Worm (Caenorhabditis elegans) whole organism, young adult: ENCODE results near the gene irk-1.

Experiments
- B0336.3 ChIP-seq: fragments of 200-800 bp; sonication (Bioruptor generic); IDR thresholded peaks from 2 replicates; pipeline ENCODE4 v1.3.6; 2022; ENCODE audit warnings: missing genetic modification characterization, missing compliant biosample characterization
- F37B4.10 ChIP-seq: fragments of 200-800 bp; sonication (Bioruptor generic); IDR thresholded peaks from 2 replicates; pipeline ENCODE4 v1.3.6; 2022; ENCODE audit warnings: missing genetic modification characterization, missing compliant biosample characterization
- K11D2.4 ChIP-seq: fragments of 200-800 bp; sonication (Bioruptor generic); IDR thresholded peaks from 2 replicates; pipeline ENCODE4 v1.3.6; 2022; ENCODE audit warnings: missing genetic modification reagents, missing genetic modification characterization, missing compliant biosample characterization
- T07F8.4 ChIP-seq: sonication (generic microtip); optimal IDR thresholded peaks from 2 replicates; lab custom pipeline; 2016; ENCODE audit warnings: mild to moderate bottlenecking, missing genetic modification characterization, moderate library complexity, missing compliant biosample characterization
- Y53G8AR.9 ChIP-seq: fragments of 200-800 bp; sonication (Bioruptor generic); conservative IDR thresholded peaks from 2 replicates; pipeline ENCODE4 v1.3.6; 2022; ENCODE audit warnings: missing genetic modification reagents, missing genetic modification characterization, missing compliant biosample characterization
- ama-1 ChIP-seq, 3 experiments: fragments of 150-350 bp in 1 of 3; sonication (generic microtip) in 2 of 3; optimal IDR thresholded peaks; 2 replicates each; lab custom pipeline; 2014 to 2018; ENCODE audit warnings: missing biosample characterization in 2 of 3, missing genetic modification characterization in 2 of 3, missing genetic modification reagents in 2 of 3
- attf-3 ChIP-seq: fragments of 200-800 bp; sonication (Bioruptor generic); conservative IDR thresholded peaks from 2 replicates; pipeline ENCODE4 v1.3.6; 2022; ENCODE audit warnings: missing genetic modification reagents, missing genetic modification characterization, missing compliant biosample characterization
- cebp-1 ChIP-seq, 2 experiments: fragments of 200-800 bp in 1 of 2; sonication (Bioruptor generic) in 1 of 2; sonication (generic microtip) in 1 of 2; IDR thresholded peaks in 1 of 2; optimal IDR thresholded peaks in 1 of 2; 2 replicates each; pipeline versions ENCODE4 v1.3.6 to Lab custom; 2017 to 2022; ENCODE audit warnings: missing compliant biosample characterization in 2 of 2, missing genetic modification characterization in 2 of 2, mild to moderate bottlenecking in 1 of 2, missing genetic modification reagents in 1 of 2, moderate library complexity in 1 of 2
- ceh-100 ChIP-seq: fragments of 200-800 bp; sonication (Bioruptor generic); IDR thresholded peaks from 2 replicates; pipeline ENCODE4 v1.3.6; 2022; ENCODE audit warnings: missing genetic modification reagents, missing genetic modification characterization, missing compliant biosample characterization
- ceh-27 ChIP-seq: fragments of 200-800 bp; sonication (Bioruptor generic); optimal IDR thresholded peaks from 2 replicates; lab custom pipeline; 2018; ENCODE audit warnings: mild to moderate bottlenecking, missing genetic modification characterization, moderate library complexity, missing compliant biosample characterization
- dox-1 ChIP-seq: fragments of 200-800 bp; sonication (Bioruptor generic); IDR thresholded peaks from 2 replicates; pipeline ENCODE4 v1.3.6; 2022; ENCODE audit warnings: missing genetic modification reagents, missing genetic modification characterization, missing compliant biosample characterization
- dpff-1 ChIP-seq: sonication (generic microtip); optimal IDR thresholded peaks from 2 replicates; lab custom pipeline; 2017; ENCODE audit warnings: mild to moderate bottlenecking, missing genetic modification characterization, missing compliant biosample characterization
- dpl-1 ChIP-seq: fragments of 150-350 bp; optimal IDR thresholded peaks from 2 replicates; lab custom pipeline; 2014; ENCODE audit warnings: missing biosample characterization, missing genetic modification reagents, missing genetic modification characterization
- egl-18 ChIP-seq: fragments of 200-800 bp; sonication (Bioruptor generic); IDR thresholded peaks from 2 replicates; pipeline ENCODE4 v1.3.6; 2022; ENCODE audit warnings: missing genetic modification reagents, missing genetic modification characterization, missing compliant biosample characterization
- gei-17 ChIP-seq: fragments of 200-800 bp; sonication (Bioruptor generic); optimal IDR thresholded peaks from 2 replicates; lab custom pipeline; 2018; ENCODE audit warnings: mild to moderate bottlenecking, missing genetic modification characterization, missing compliant biosample characterization
- him-1 ChIP-seq: sonication (generic microtip); optimal IDR thresholded peaks from 2 replicates; lab custom pipeline; 2016; ENCODE audit warnings: missing genotype, missing genetic modification reagents, missing genetic modification characterization, missing compliant biosample characterization
- hrde-1 ChIP-seq: sonication (generic microtip); optimal IDR thresholded peaks from 2 replicates; lab custom pipeline; 2016; ENCODE audit warnings: missing genetic modification characterization, mild to moderate bottlenecking, missing compliant biosample characterization, moderate library complexity, missing genotype, missing genetic modification reagents, borderline replicate concordance
- let-607 ChIP-seq, 2 experiments: fragments of 200-800 bp in 1 of 2; sonication (Bioruptor generic) in 1 of 2; sonication (generic microtip) in 1 of 2; optimal IDR thresholded peaks; 2 replicates each; lab custom pipeline; 2016 to 2018; ENCODE audit warnings: mild to moderate bottlenecking in 2 of 2, missing compliant biosample characterization in 2 of 2, missing genetic modification characterization in 2 of 2, moderate library complexity in 2 of 2, missing genotype in 1 of 2
- lin-26 ChIP-seq: fragments of 200-800 bp; sonication (Bioruptor generic); IDR thresholded peaks from 2 replicates; pipeline ENCODE4 v1.3.6; 2022; ENCODE audit warnings: missing genetic modification reagents, missing genetic modification characterization, missing compliant biosample characterization
- lin-35 ChIP-seq, 3 experiments: fragments of 150-350 bp in 2 of 3; sonication (generic microtip) in 1 of 3; optimal IDR thresholded peaks; 2 replicates each; lab custom pipeline; 2014 to 2018; ENCODE audit warnings: missing biosample characterization in 3 of 3, missing genetic modification characterization in 3 of 3, missing genetic modification reagents in 3 of 3
- lin-40 ChIP-seq: sonication (generic microtip); optimal IDR thresholded peaks from 2 replicates; lab custom pipeline; 2016; ENCODE audit warnings: missing genetic modification characterization, mild to moderate bottlenecking, missing compliant biosample characterization, missing genotype, missing genetic modification reagents
- lir-1 ChIP-seq: fragments of 200-800 bp; sonication (Bioruptor generic); conservative IDR thresholded peaks from 2 replicates; pipeline ENCODE4 v1.3.6; 2022; ENCODE audit warnings: missing genetic modification reagents, missing genetic modification characterization, missing compliant biosample characterization
- madf-6 ChIP-seq: fragments of 200-800 bp; sonication (Bioruptor generic); IDR thresholded peaks from 2 replicates; pipeline ENCODE4 v1.3.6; 2022; ENCODE audit warnings: missing genetic modification reagents, missing genetic modification characterization, missing compliant biosample characterization
- mcd-1 ChIP-seq: fragments of 200-800 bp; sonication (Bioruptor generic); IDR thresholded peaks from 2 replicates; pipeline ENCODE4 v1.3.6; 2022; ENCODE audit warnings: missing genetic modification reagents, missing genetic modification characterization, missing compliant biosample characterization
- nhr-27 ChIP-seq: fragments of 200-800 bp; sonication (Bioruptor generic); optimal IDR thresholded peaks from 2 replicates; lab custom pipeline; 2018; ENCODE audit warnings: mild to moderate bottlenecking, missing genetic modification characterization, moderate library complexity, missing compliant biosample characterization
- nhr-80 ChIP-seq: sonication (generic microtip); optimal IDR thresholded peaks from 2 replicates; lab custom pipeline; 2016; ENCODE audit warnings: missing genetic modification characterization, missing compliant biosample characterization
- repo-1 ChIP-seq: sonication (generic microtip); optimal IDR thresholded peaks from 2 replicates; lab custom pipeline; 2017; ENCODE audit warnings: mild to moderate bottlenecking, missing genetic modification characterization, missing compliant biosample characterization
- somi-1 ChIP-seq: fragments of 200-800 bp; sonication (Bioruptor generic); optimal IDR thresholded peaks from 2 replicates; lab custom pipeline; 2018; ENCODE audit warnings: mild to moderate bottlenecking, missing genetic modification characterization, missing compliant biosample characterization
- sptf-2 ChIP-seq: fragments of 200-800 bp; sonication (Bioruptor generic); optimal IDR thresholded peaks from 2 replicates; lab custom pipeline; 2018; ENCODE audit warnings: mild to moderate bottlenecking, missing genetic modification characterization, missing compliant biosample characterization
- tbx-9 ChIP-seq: sonication (generic microtip); optimal IDR thresholded peaks from 2 replicates; lab custom pipeline; 2016; ENCODE audit warnings: borderline replicate concordance, missing genetic modification characterization, inconsistent platforms, missing compliant biosample characterization
- zfh-2 ChIP-seq: fragments of 200-800 bp; sonication (Bioruptor generic); conservative IDR thresholded peaks from 2 replicates; pipeline ENCODE4 v1.3.6; 2022; ENCODE audit warnings: missing genetic modification reagents, missing genetic modification characterization, missing compliant biosample characterization
- ztf-26 ChIP-seq: sonication (generic microtip); optimal IDR thresholded peaks from 2 replicates; lab custom pipeline; 2017; ENCODE audit warnings: missing genetic modification characterization, missing compliant biosample characterization
- ztf-3 ChIP-seq: fragments of 200-800 bp; sonication (Bioruptor generic); optimal IDR thresholded peaks from 2 replicates; lab custom pipeline; 2018; ENCODE audit warnings: mild to moderate bottlenecking, missing genetic modification characterization, missing compliant biosample characterization

Gene irk-1

ce11 chrX:6740983-6741365 lies 36.9 kb downstream of the irk-1 start (continued):
- TF ChIP-seq hrde-1 (tag; lab: Kevin White, UChicago) = no peak

ce11 chrX:6740282-6740982 lies 37.5 kb downstream of the irk-1 start:
- TF ChIP-seq lin-35 (GFP tag; optimal IDR thresholded peaks at IDR 0.05; lab: Kevin White, UChicago) = peak in 1 of 3 experiments; percentile 8
- peak; percentile 24 for TF ChIP-seq ceh-27 (GFP tag; lab: Kevin White, UChicago)
- TF ChIP-seq zfh-2 = peak; percentile 23
- TF ChIP-seq T07F8.4 (tag; lab: Kevin White, UChicago) = no peak
- TF ChIP-seq ama-1 (optimal IDR thresholded peaks at IDR 0.05; lab: Kevin White, UChicago) = no peak
- TF ChIP-seq ama-1 (GFP tag; optimal IDR thresholded peaks at IDR 0.05; lab: Kevin White, UChicago) = peak in 1 of 2 experiments; percentile 24

- TF ChIP-seq lin-40 (tag; lab: Kevin White, UChicago) (peak; percentile 22), F37B4.10 (0 out of 2 replicates have a peak, but pooled peaks have one; percentile 51), dpff-1 (no peak), dox-1 (GFP tag; lab: Robert Waterston, UW) (0 out of 2 replicates have a peak, but pooled peaks have one; percentile 10), ztf-26 (tag; lab: Kevin White, UChicago) (peak; percentile 51), mcd-1 (GFP tag; lab: Robert Waterston, UW) (0 out of 2 replicates have a peak, but pooled peaks have one; percentile 12), attf-3 (GFP tag; lab: Robert Waterston, UW) (no peak), nhr-80 (tag; lab: Kevin White, UChicago) (peak; percentile 34), egl-18 (GFP tag; lab: Robert Waterston, UW) (no peak), repo-1 (tag; lab: Kevin White, UChicago) (peak; percentile 5), somi-1 (peak; percentile 62), cebp-1 (GFP tag; IDR thresholded peaks at IDR 0.05; lab: Robert Waterston, UW) (no peak), cebp-1 (tag; optimal IDR thresholded peaks at IDR 0.05; lab: Kevin White, UChicago) (peak; percentile 31)
Observed at ce11 chrX:6739034-6740008, 38.6 kb downstream of the irk-1 start.

ce11 chrX:6738535-6738934 lies 39.4 kb downstream of the irk-1 start:
- TF ChIP-seq dpl-1 (no peak), Y53G8AR.9 (no peak), let-607 (tag; optimal IDR thresholded peaks at IDR 0.05; lab: Kevin White, UChicago) (no peak), lin-35 (GFP tag; optimal IDR thresholded peaks at IDR 0.05; lab: Kevin White, UChicago) (no peak), B0336.3 (GFP tag; lab: Robert Waterston, UW) (no peak), ceh-100 (GFP tag; lab: Robert Waterston, UW) (no peak), K11D2.4 (no peak), him-1 (tag; lab: Kevin White, UChicago) (no peak), gei-17 (GFP tag; lab: Kevin White, UChicago) (no peak), lir-1 (GFP tag; lab: Robert Waterston, UW) (no peak), madf-6 (GFP tag; lab: Robert Waterston, UW) (no peak), tbx-9 (tag; lab: Kevin White, UChicago) (no peak), ztf-3 (no peak), lin-26 (GFP tag; lab: Robert Waterston, UW) (no peak), sptf-2 (GFP tag; lab: Kevin White, UChicago) (no peak), ama-1 (optimal IDR thresholded peaks at IDR 0.05; lab: Kevin White, UChicago) (no peak), ama-1 (GFP tag; optimal IDR thresholded peaks at IDR 0.05; lab: Kevin White, UChicago) (no peak), nhr-27 (tag; lab: Kevin White, UChicago) (no peak)
